Worm (Caenorhabditis elegans) whole organism, early embryonic: ENCODE data around the gene hda-4.

Source experiments
- B0310.2 ChIP-seq: sonication (generic microtip); optimal IDR thresholded peaks from 2 replicates; lab custom pipeline; 2016; ENCODE audit warnings: mild to moderate bottlenecking, missing genetic modification characterization, missing compliant biosample characterization
- tbx-11 ChIP-seq: fragments of 200-800 bp; sonication (Bioruptor generic); IDR thresholded peaks from 2 replicates; pipeline ENCODE4 v1.3.6; 2022; ENCODE audit warnings: missing genetic modification characterization, missing compliant biosample characterization

DNA sequence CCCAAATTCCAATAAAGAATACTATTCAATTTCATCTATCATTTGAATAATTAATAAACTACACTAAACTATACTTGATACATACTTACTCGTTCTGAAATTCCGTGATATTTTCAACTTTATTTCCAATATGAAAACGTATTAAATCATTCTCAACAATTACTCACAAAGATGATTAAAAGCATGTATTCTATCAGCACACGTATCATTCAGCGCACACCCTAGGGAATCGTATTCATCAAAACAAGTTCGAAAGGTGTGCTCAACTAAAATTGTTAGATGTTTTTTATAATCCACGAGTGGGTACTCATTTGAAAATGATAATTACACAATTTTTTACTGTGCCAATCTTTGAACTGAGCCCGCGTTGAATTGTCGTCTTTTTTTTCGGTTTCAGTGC is 33.2 kb downstream of the hda-4 start, which contains the start of gene C10E2.1:
- no peak for TF ChIP-seq tbx-11 (GFP tag; lab: Robert Waterston, UW)
- no peak for TF ChIP-seq B0310.2 (tag; lab: Kevin White, UChicago)
